Fruit fly (Drosophila melanogaster) whole organism, wandering third instar larva: Measurements from ENCODE around the gene AIF.

Experiments used
- Abd-B ChIP-seq: fragments of >200 bp; optimal IDR thresholded peaks from 2 replicates; lab custom pipeline; 2017; ENCODE audit warnings: missing biosample characterization, missing genetic modification characterization
- CG32264 ChIP-seq: fragments of 200-800 bp; sonication (Bioruptor generic); optimal IDR thresholded peaks from 2 replicates; lab custom pipeline; 2016; ENCODE audit warnings: missing biosample characterization, missing genetic modification characterization
- CG9705 ChIP-seq: fragments of 200-800 bp; sonication (Bioruptor generic); optimal IDR thresholded peaks from 2 replicates; lab custom pipeline; 2018; ENCODE audit warnings: missing biosample characterization, mild to moderate bottlenecking, missing genetic modification characterization
- CrebA ChIP-seq: fragments of 200-800 bp; sonication (Bioruptor generic); optimal IDR thresholded peaks from 2 replicates; lab custom pipeline; 2016; ENCODE audit warnings: missing biosample characterization, mild to moderate bottlenecking, missing genetic modification characterization, borderline replicate concordance
- Dfd ChIP-seq: fragments of >200 bp; optimal IDR thresholded peaks from 2 replicates; lab custom pipeline; 2017; ENCODE audit warnings: missing biosample characterization, missing genetic modification characterization
- Dif ChIP-seq: fragments of 200-275, 200-300 bp; sonication (Bioruptor generic); optimal IDR thresholded peaks from 2 replicates; lab custom pipeline; 2018; ENCODE audit warnings: missing biosample characterization, missing genetic modification characterization; ENCODE audit not compliant: partially characterized antibody
- GATAd ChIP-seq: sonication (Bioruptor generic); optimal IDR thresholded peaks from 2 replicates; lab custom pipeline; 2016; ENCODE audit warnings: missing biosample characterization, missing genetic modification characterization
- HLH106 ChIP-seq: fragments of 200-800 bp; optimal IDR thresholded peaks from 3 replicates; lab custom pipeline; 2019; ENCODE audit warnings: missing biosample characterization, mild to moderate bottlenecking, missing genetic modification characterization, moderate library complexity
- Hnf4 ChIP-seq: fragments of 200-800 bp; sonication (Bioruptor generic); optimal IDR thresholded peaks from 2 replicates; lab custom pipeline; 2016; ENCODE audit warnings: missing biosample characterization, mild to moderate bottlenecking, missing genetic modification characterization
- Hr78 ChIP-seq: fragments of >200 bp; optimal IDR thresholded peaks from 2 replicates; lab custom pipeline; 2017; ENCODE audit warnings: missing biosample characterization, missing genetic modification characterization
- Hr83 ChIP-seq: fragments of 200-300 bp; sonication (Bioruptor generic); optimal IDR thresholded peaks from 2 replicates; lab custom pipeline; 2016; ENCODE audit warnings: missing biosample characterization, mild to moderate bottlenecking, missing genetic modification characterization, moderate library complexity; ENCODE audit not compliant: poor library complexity, severe bottlenecking
- Jra ChIP-seq: sonication (Bioruptor generic); optimal IDR thresholded peaks from 2 replicates; lab custom pipeline; 2016; ENCODE audit warnings: missing biosample characterization, missing genetic modification characterization
- Mio ChIP-seq: sonication (Bioruptor generic); optimal IDR thresholded peaks from 2 replicates; lab custom pipeline; 2016; ENCODE audit warnings: missing biosample characterization, missing genetic modification characterization
- Myc ChIP-seq: fragments of >200 bp; optimal IDR thresholded peaks from 2 replicates; lab custom pipeline; 2017
- N ChIP-seq: fragments of >200 bp; optimal IDR thresholded peaks from 2 replicates; lab custom pipeline; 2018; ENCODE audit warnings: missing biosample characterization, missing external identifiers, missing genetic modification characterization
- OdsH ChIP-seq: fragments of 200-800 bp; sonication (Bioruptor generic); optimal IDR thresholded peaks from 2 replicates; lab custom pipeline; 2016; ENCODE audit warnings: missing biosample characterization, mild to moderate bottlenecking, missing genetic modification characterization
- Rel ChIP-seq, 2 experiments: fragments of 200-800 bp; sonication (Bioruptor generic) in 1 of 2; optimal IDR thresholded peaks; 2 replicates in 1 of 2; 3 replicates in 1 of 2; lab custom pipeline; 2016 to 2019; ENCODE audit warnings: mild to moderate bottlenecking in 2 of 2, missing biosample characterization in 2 of 2, missing genetic modification characterization in 2 of 2, moderate library complexity in 1 of 2
- Sp1 ChIP-seq: fragments of 200-800 bp; sonication (Bioruptor generic); optimal IDR thresholded peaks from 3 replicates; lab custom pipeline; 2019; ENCODE audit warnings: missing biosample characterization, mild to moderate bottlenecking, missing genetic modification characterization, moderate library complexity
- Vsx2 ChIP-seq: fragments of 200-300, 225-300 bp; sonication (Bioruptor generic); optimal IDR thresholded peaks from 2 replicates; lab custom pipeline; 2018; ENCODE audit warnings: missing biosample characterization, missing genetic modification characterization; ENCODE audit not compliant: partially characterized antibody
- br ChIP-seq: fragments of 200-800 bp; sonication (Bioruptor generic); optimal IDR thresholded peaks from 2 replicates; lab custom pipeline; 2016; ENCODE audit warnings: missing biosample characterization, missing genetic modification characterization
- brk ChIP-seq: fragments of 200-800 bp; sonication (Bioruptor generic); optimal IDR thresholded peaks from 2 replicates; lab custom pipeline; 2016; ENCODE audit warnings: missing biosample characterization, mild to moderate bottlenecking, missing genetic modification characterization
- dl ChIP-seq, 2 experiments: fragments of 175-275, 200-275 bp in 1 of 2; fragments of 200-275 bp in 1 of 2; sonication (Bioruptor generic); optimal IDR thresholded peaks; lab custom pipeline; 2018; ENCODE audit warnings: mild to moderate bottlenecking in 2 of 2, missing biosample characterization in 2 of 2, missing genetic modification characterization in 2 of 2, moderate library complexity in 2 of 2; ENCODE audit not compliant: partially characterized antibody in 2 of 2, insufficient read depth in 1 of 2
- dmrt93B ChIP-seq: fragments of 200-800 bp; sonication (Bioruptor generic); optimal IDR thresholded peaks from 2 replicates; lab custom pipeline; 2018; ENCODE audit warnings: missing biosample characterization, mild to moderate bottlenecking, missing genetic modification characterization
- dsf ChIP-seq: sonication (Bioruptor generic); optimal IDR thresholded peaks from 2 replicates; lab custom pipeline; 2016; ENCODE audit warnings: missing biosample characterization, missing genetic modification characterization, borderline replicate concordance
- ey ChIP-seq: fragments of 200-800 bp; sonication (Bioruptor generic); optimal IDR thresholded peaks from 2 replicates; lab custom pipeline; 2016; ENCODE audit warnings: missing biosample characterization, missing genetic modification characterization
- foxo ChIP-seq, 2 experiments: fragments of 200-800 bp; sonication (Bioruptor generic); optimal IDR thresholded peaks; 2 replicates in 1 of 2; 3 replicates in 1 of 2; lab custom pipeline; 2016 to 2017; ENCODE audit warnings: missing biosample characterization in 2 of 2, missing genetic modification characterization in 2 of 2
- fru ChIP-seq: fragments of 200-800 bp; sonication (Bioruptor generic); optimal IDR thresholded peaks from 3 replicates; lab custom pipeline; 2016; ENCODE audit warnings: missing biosample characterization, mild to moderate bottlenecking, missing genetic modification characterization
- h ChIP-seq: fragments of 200-800 bp; sonication (Bioruptor generic); optimal IDR thresholded peaks from 3 replicates; lab custom pipeline; 2016; ENCODE audit warnings: missing biosample characterization, mild to moderate bottlenecking, missing genetic modification characterization
- jim ChIP-seq: fragments of 175-275, 200-325 bp; sonication (Bioruptor generic); optimal IDR thresholded peaks from 2 replicates; lab custom pipeline; 2016; ENCODE audit warnings: missing biosample characterization, mild to moderate bottlenecking, missing genetic modification characterization
- lola ChIP-seq: fragments of >200 bp; optimal IDR thresholded peaks from 2 replicates; lab custom pipeline; 2017; ENCODE audit warnings: missing biosample characterization, missing genetic modification characterization
- pan ChIP-seq: fragments of >200 bp; optimal IDR thresholded peaks from 2 replicates; lab custom pipeline; 2017
- psq ChIP-seq: fragments of 200-800 bp; sonication (Bioruptor generic); optimal IDR thresholded peaks from 3 replicates; lab custom pipeline; 2017; ENCODE audit warnings: missing biosample characterization, mild to moderate bottlenecking, missing genetic modification characterization, moderate library complexity
- rgr ChIP-seq: fragments of 200-800 bp; sonication (Bioruptor generic); optimal IDR thresholded peaks from 3 replicates; lab custom pipeline; 2016; ENCODE audit warnings: missing biosample characterization, mild to moderate bottlenecking, missing genetic modification characterization
- sage ChIP-seq: fragments of 200-800 bp; sonication (Bioruptor generic); optimal IDR thresholded peaks from 2 replicates; lab custom pipeline; 2016; ENCODE audit warnings: missing biosample characterization, mild to moderate bottlenecking, missing genetic modification characterization
- sv ChIP-seq: fragments of 200-800 bp; sonication (Bioruptor generic); optimal IDR thresholded peaks from 3 replicates; lab custom pipeline; 2016; ENCODE audit warnings: missing biosample characterization, missing genetic modification characterization
- tai ChIP-seq: sonication (Bioruptor generic); optimal IDR thresholded peaks from 2 replicates; lab custom pipeline; 2016; ENCODE audit warnings: missing biosample characterization, missing genetic modification characterization
- usp ChIP-seq: fragments of >200 bp; optimal IDR thresholded peaks from 2 replicates; lab custom pipeline; 2017; ENCODE audit warnings: missing biosample characterization, missing genetic modification characterization
- woc ChIP-seq: sonication (Bioruptor generic); optimal IDR thresholded peaks from 2 replicates; lab custom pipeline; 2016; ENCODE audit warnings: missing biosample characterization, mild to moderate bottlenecking, missing genetic modification characterization

Gene AIF

DNA sequence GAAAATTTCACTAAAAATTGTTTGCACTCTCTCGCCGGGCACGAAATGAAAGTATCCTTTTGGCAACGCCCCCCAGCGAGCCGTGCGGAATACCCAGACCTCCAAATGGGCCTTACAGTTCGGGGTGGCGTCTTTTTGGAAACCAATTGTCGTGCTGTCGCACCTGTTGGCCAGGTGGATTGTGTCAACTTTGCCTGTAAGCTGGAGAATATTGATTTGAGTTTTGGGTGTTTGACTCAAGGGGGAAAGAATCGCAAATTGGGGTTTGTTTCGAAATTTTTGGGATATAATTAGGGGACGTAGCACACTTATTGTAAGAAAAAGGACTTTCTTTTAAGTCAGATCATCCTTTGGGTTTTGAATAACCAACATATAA is 46.6 kb downstream of the AIF start:
- peak in 1 of 2 experiments; percentile 23 for TF ChIP-seq dl (GFP tag; optimal IDR thresholded peaks at IDR 0.05; lab: Kevin White, UChicago; ENCODE audit: insufficient read depth in 1 of 2, partially characterized antibody in 2 of 2)
- TF ChIP-seq Sp1 (GFP tag; lab: Kevin White, UChicago) = no peak
- TF ChIP-seq Dif (GFP tag; lab: Kevin White, UChicago) = peak; percentile 27
- no peak for TF ChIP-seq Hnf4 (GFP tag; lab: Kevin White, UChicago)

DNA sequence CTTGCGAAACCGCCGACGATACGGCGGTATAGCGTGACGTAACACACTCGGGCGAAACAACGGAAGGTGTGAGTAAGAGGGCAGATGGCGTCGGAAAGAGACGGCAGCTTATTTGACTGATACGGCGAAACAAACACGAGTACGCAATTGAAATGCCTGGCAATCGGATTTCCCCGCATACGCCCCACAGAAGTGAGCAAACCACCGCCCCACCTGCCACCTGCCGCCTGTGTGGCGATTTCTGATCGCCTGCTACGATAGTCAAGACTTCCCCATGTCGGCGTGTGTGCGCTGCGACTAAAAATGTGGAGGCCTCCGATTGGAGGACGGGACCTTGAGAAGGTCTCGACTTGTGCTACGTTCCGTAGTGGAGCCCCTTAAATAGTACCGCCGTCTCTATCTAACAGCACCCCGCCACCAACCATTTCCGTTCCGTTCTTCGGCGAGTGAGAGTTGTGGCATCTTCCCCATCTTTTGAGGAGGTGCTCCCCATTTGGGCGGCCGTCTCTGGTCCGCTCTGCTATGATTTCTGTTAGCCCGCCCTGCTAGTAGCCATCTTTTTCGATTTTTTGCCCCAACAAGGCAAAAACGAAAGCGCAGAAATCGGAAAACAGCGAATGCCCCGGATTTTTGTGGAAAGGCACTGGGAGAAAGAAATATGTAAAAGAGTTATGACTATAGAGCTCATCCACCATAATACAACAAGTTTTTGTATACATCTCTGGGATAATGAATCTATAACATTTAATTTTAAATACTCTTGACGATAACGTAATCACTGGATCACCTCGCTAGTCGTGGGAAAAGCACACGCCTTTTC is 47.3 kb downstream of the AIF start:
- TF ChIP-seq tai (GFP tag; lab: Kevin White, UChicago) (peak; percentile 87), lola (GFP tag; lab: Kevin White, UChicago) (no peak), fru (GFP tag; lab: Kevin White, UChicago) (peak; percentile 98), h (GFP tag; lab: Kevin White, UChicago) (peak; percentile 98), CG32264 (peak; percentile 97), Hr78 (no peak), Abd-B (GFP tag; lab: Kevin White, UChicago) (no peak), usp (GFP tag; lab: Kevin White, UChicago) (no peak), jim (no peak), Jra (GFP tag; lab: Kevin White, UChicago) (peak; percentile 80), sage (GFP tag; lab: Kevin White, UChicago) (peak; percentile 96), pan (no peak), OdsH (GFP tag; lab: Kevin White, UChicago) (peak; percentile 97), GATAd (no peak), Dif (GFP tag; lab: Kevin White, UChicago) (peak; percentile 92), Vsx2 (GFP tag; lab: Kevin White, UChicago) (peak; percentile 93), br (GFP tag; lab: Kevin White, UChicago) (peak; percentile 97), CrebA (peak; percentile 90), dl (GFP tag; optimal IDR thresholded peaks at IDR 0.05; lab: Kevin White, UChicago; ENCODE audit: insufficient read depth in 1 of 2, partially characterized antibody in 2 of 2) (peak; percentile 72 to 77), foxo (GFP tag; optimal IDR thresholded peaks at IDR 0.05; lab: Kevin White, UChicago) (peak; percentile 87 to 98), Hnf4 (GFP tag; lab: Kevin White, UChicago) (peak; percentile 95), Sp1 (GFP tag; lab: Kevin White, UChicago) (peak; percentile 95), ey (GFP tag; lab: Kevin White, UChicago) (peak; percentile 98), dmrt93B (GFP tag; lab: Kevin White, UChicago) (peak; percentile 95), N (GFP tag; lab: Kevin White, UChicago) (no peak), psq (GFP tag; lab: Kevin White, UChicago) (peak; percentile 93), CG9705 (GFP tag; lab: Kevin White, UChicago) (peak; percentile 75), Mio (GFP tag; lab: Kevin White, UChicago) (peak; percentile 78), sv (peak; percentile 65), dsf (peak; percentile 80), rgr (peak; percentile 97), Hr83 (GFP tag; lab: Kevin White, UChicago) (peak; percentile 79), Rel (GFP tag; optimal IDR thresholded peaks at IDR 0.05; lab: Kevin White, UChicago) (peak; percentile 90), Rel (tag; optimal IDR thresholded peaks at IDR 0.05; lab: Kevin White, UChicago) (peak; percentile 98), Myc (peak; percentile 3), woc (peak; percentile 94), Dfd (GFP tag; lab: Kevin White, UChicago) (no peak), brk (GFP tag; lab: Kevin White, UChicago) (peak; percentile 90), HLH106 (tag; lab: Kevin White, UChicago) (peak; percentile 95)
- TF ChIP-seq, all 38 proteins: peak for 29
